Fruit fly (Drosophila melanogaster): ENCODE data around the gene Der-1.

Der-1 gene

dm6 chr2L:2022823-2023222 lies 49.1 kb downstream of the Der-1 start:
- TF ChIP-seq Rel (GFP tag; optimal IDR thresholded peaks at IDR 0.05) (no peak), Rel (tag; optimal IDR thresholded peaks at IDR 0.05) (no peak), dmrt93B (GFP tag; optimal IDR thresholded peaks at IDR 0.05) (no peak), brk (GFP tag; optimal IDR thresholded peaks at IDR 0.05) (no peak), usp (GFP tag; optimal IDR thresholded peaks at IDR 0.05) (no peak), sv (GFP tag; optimal IDR thresholded peaks at IDR 0.05) (no peak), tai (GFP tag; optimal IDR thresholded peaks at IDR 0.05) (no peak)

Data from whole organism, wandering third instar larva.